Worm (Caenorhabditis elegans): ENCODE data around the gene nhr-182.
"Not testable (repeated sequence)": the region's sequence is repeated elsewhere in the genome, so short reads cannot be mapped to it uniquely, and the experiment has no call there.

DNA sequence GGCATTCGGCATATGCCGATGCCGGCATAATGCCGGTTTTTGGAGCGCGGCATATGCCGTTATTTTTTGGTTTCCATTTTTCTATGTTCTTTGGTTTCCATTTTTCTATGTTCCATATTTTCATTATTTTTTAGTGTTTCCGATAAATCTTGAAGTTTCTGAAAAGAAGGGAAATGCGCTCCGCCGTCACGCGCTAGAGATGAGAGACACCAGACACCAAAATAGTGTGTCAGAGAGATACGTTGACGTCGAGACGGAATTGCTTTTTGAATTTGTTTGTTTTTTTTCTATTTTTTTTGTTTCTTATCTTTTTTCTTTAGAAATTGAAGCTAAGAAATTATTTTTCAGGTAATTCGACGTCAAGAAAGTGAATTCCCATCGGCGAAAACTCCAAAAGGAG, 4.5 kb downstream of the nhr-182 start, which contains the start of gene F41B5.1:
- TF ChIP-seq dao-5, him-1 (tag; optimal IDR thresholded peaks at IDR 0.05): not testable (repeated sequence)

All from whole organism, L4/young adult.